In the genomic region with DNA sequence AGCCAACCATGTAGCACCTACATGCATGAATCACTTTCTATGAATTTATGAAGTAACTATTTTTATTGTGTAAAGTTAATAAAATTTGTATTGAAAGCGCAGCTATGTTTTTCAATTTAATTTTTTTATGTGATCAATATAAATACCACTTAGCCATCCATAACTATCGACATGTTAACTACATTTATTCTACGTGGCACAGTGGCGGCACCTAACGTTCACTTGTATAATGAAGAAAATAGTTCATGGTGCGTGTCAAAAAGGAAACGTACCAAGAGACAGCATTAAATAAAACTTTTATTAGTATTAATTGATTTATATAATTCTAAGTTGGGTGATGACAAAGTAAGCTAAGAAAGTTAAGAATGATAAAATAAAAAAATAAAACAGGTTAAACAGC, we compare ENCODE assay signal across 1 fruit fly cellular context.
TF ChIP-seq lines count a peak whose summit lies in the region.

No protein-coding gene starts in this region.

TF ChIP-seq in whole organism, embryonic, 481 proteins besides CTCF, POLR2A, EP300 and RAD21 (continued from another document):
- TF ChIP-seq CG30020 (tag; optimal IDR thresholded peaks at IDR 0.05; lab: Kevin White, UChicago) (no peak), knrl (GFP tag; IDR thresholded peaks at IDR 0.05; lab: Robert Waterston, UW; ENCODE audit: partially characterized antibody) (peak; percentile 51; the same call in 2 of the 3 replicates), NK7.1 (GFP tag; optimal IDR thresholded peaks at IDR 0.05; lab: Kevin White, UChicago) (no peak), rib (GFP tag; IDR thresholded peaks at IDR 0.05; lab: Robert Waterston, UW) (no peak), Rx (GFP tag; IDR thresholded peaks at IDR 0.05; lab: Robert Waterston, UW) (no peak), klu (GFP tag; IDR thresholded peaks at IDR 0.05; lab: Robert Waterston, UW) (no peak), grau (tag; optimal IDR thresholded peaks at IDR 0.05; lab: Kevin White, UChicago) (no peak), emc (GFP tag; optimal IDR thresholded peaks at IDR 0.05; lab: Kevin White, UChicago) (no peak), Ets97D (GFP tag; optimal IDR thresholded peaks at IDR 0.05; lab: Kevin White, UChicago) (peak; percentile 3), jumu (GFP tag; optimal IDR thresholded peaks at IDR 0.05; lab: Kevin White, UChicago) (no peak), phol (tag; optimal IDR thresholded peaks at IDR 0.05; lab: Kevin White, UChicago) (peak; percentile 7), pnt (GFP tag; optimal IDR thresholded peaks at IDR 0.05; lab: Kevin White, UChicago) (no peak), tin (GFP tag; optimal IDR thresholded peaks at IDR 0.05; lab: Kevin White, UChicago) (no peak), Opbp (GFP tag; IDR thresholded peaks at IDR 0.05; lab: Robert Waterston, UW; ENCODE audit: partially characterized antibody) (peak; percentile 36; the same call in 1 of the 3 replicates), CG2678 (tag; optimal IDR thresholded peaks at IDR 0.05; lab: Kevin White, UChicago) (no peak), CG6791 (GFP tag; IDR thresholded peaks at IDR 0.05; lab: Robert Waterston, UW; ENCODE audit: partially characterized antibody) (peak; percentile 42; the same call in 1 of the 3 replicates), NfI (GFP tag; optimal IDR thresholded peaks at IDR 0.05; lab: Kevin White, UChicago) (peak; percentile 13), az2 (GFP tag; optimal IDR thresholded peaks at IDR 0.05; lab: Kevin White, UChicago) (peak; percentile 18), vvl (GFP tag; IDR thresholded peaks at IDR 0.05; lab: Robert Waterston, UW) (no peak), CG13894 (tag; optimal IDR thresholded peaks at IDR 0.05; lab: Kevin White, UChicago) (no peak)
